Fruit fly (Drosophila melanogaster): ENCODE data around the gene CG15760.

CG15760 gene

dm6 chrX:13625888-13626578 lies 43.5 kb upstream of the CG15760 start (continued):
- TF ChIP-seq CG18011 (GFP tag; optimal IDR thresholded peaks at IDR 0.05): no peak
- TF ChIP-seq CG7839 (tag; optimal IDR thresholded peaks at IDR 0.05): peak; percentile 4
- TF ChIP-seq Stat92E (GFP tag; optimal IDR thresholded peaks at IDR 0.05): no peak
- TF ChIP-seq CG12071 (GFP tag; optimal IDR thresholded peaks at IDR 0.05): peak; percentile 55
- no peak for TF ChIP-seq CG12236 (GFP tag; optimal IDR thresholded peaks at IDR 0.05)
- TF ChIP-seq hbn (GFP tag; IDR thresholded peaks at IDR 0.05; ENCODE audit: partially characterized antibody): no peak
- TF ChIP-seq Hmr (GFP tag; optimal IDR thresholded peaks at IDR 0.05): peak; percentile 64
- no peak for TF ChIP-seq bsh (GFP tag; optimal IDR thresholded peaks at IDR 0.05)
- TF ChIP-seq CG3281 (GFP tag; optimal IDR thresholded peaks at IDR 0.05): peak; percentile 64
- TF ChIP-seq CG8281 (tag; optimal IDR thresholded peaks at IDR 0.05): peak; percentile 7
- no peak for TF ChIP-seq Hr51 (GFP tag; optimal IDR thresholded peaks at IDR 0.05)
- no peak for TF ChIP-seq unpg (GFP tag; optimal IDR thresholded peaks at IDR 0.05)
- TF ChIP-seq CG31388 (GFP tag; optimal IDR thresholded peaks at IDR 0.05): no peak
- no peak for TF ChIP-seq CG9727 (GFP tag; optimal IDR thresholded peaks at IDR 0.05)
- peak; percentile 57 for TF ChIP-seq fd102C (GFP tag; optimal IDR thresholded peaks at IDR 0.05)
- peak; percentile 36 for TF ChIP-seq Xrp1 (GFP tag; IDR thresholded peaks at IDR 0.05)
- TF ChIP-seq nom (GFP tag; optimal IDR thresholded peaks at IDR 0.05): no peak
- peak; percentile 68 for TF ChIP-seq CG15696 (tag; optimal IDR thresholded peaks at IDR 0.05)
- TF ChIP-seq pfk (GFP tag; optimal IDR thresholded peaks at IDR 0.05): peak; percentile 23
- peak; percentile 73; the same call in 1 of the 4 replicates for TF ChIP-seq chinmo (GFP tag; IDR thresholded peaks at IDR 0.05; ENCODE audit: partially characterized antibody)
- no peak for TF ChIP-seq jigr1 (GFP tag; IDR thresholded peaks at IDR 0.05)
- TF ChIP-seq jing (GFP tag; optimal IDR thresholded peaks at IDR 0.05): no peak
- peak; percentile 14 for TF ChIP-seq dmrt11E (tag; optimal IDR thresholded peaks at IDR 0.05)
- no peak for TF ChIP-seq Mes4 (GFP tag; optimal IDR thresholded peaks at IDR 0.05)
- TF ChIP-seq ind (GFP tag; optimal IDR thresholded peaks at IDR 0.05): no peak
- no peak for TF ChIP-seq gfzf (GFP tag; optimal IDR thresholded peaks at IDR 0.05)
- no peak for TF ChIP-seq BEAF-32 (GFP tag; optimal IDR thresholded peaks at IDR 0.05)
- peak; percentile 32 for TF ChIP-seq ATbp (GFP tag; optimal IDR thresholded peaks at IDR 0.05)
- TF ChIP-seq CG17912 (GFP tag; optimal IDR thresholded peaks at IDR 0.05): no peak
- TF ChIP-seq CG4707 (GFP tag; optimal IDR thresholded peaks at IDR 0.05): no peak
- TF ChIP-seq Adf1 (GFP tag; IDR thresholded peaks at IDR 0.05): no peak
- TF ChIP-seq gt (GFP tag; IDR thresholded peaks at IDR 0.05): no peak
- peak; percentile 29 for TF ChIP-seq CG4328 (GFP tag; optimal IDR thresholded peaks at IDR 0.05)
- peak; percentile 62 for TF ChIP-seq Med (GFP tag)
- peak; percentile 3 for TF ChIP-seq MTF-1 (GFP tag; optimal IDR thresholded peaks at IDR 0.05; ENCODE audit: borderline replicate concordance)
- no peak for TF ChIP-seq CG11560 (tag; IDR thresholded peaks at IDR 0.05)
- no peak for TF ChIP-seq CG14965 (GFP tag; optimal IDR thresholded peaks at IDR 0.05; ENCODE audit: borderline replicate concordance)
- no peak for TF ChIP-seq Mad (GFP tag; optimal IDR thresholded peaks at IDR 0.05)
- TF ChIP-seq Abd-B (GFP tag; optimal IDR thresholded peaks at IDR 0.05): no peak
- TF ChIP-seq Oli (tag; optimal IDR thresholded peaks at IDR 0.05): no peak
- no peak for TF ChIP-seq gro (GFP tag; optimal IDR thresholded peaks at IDR 0.05)
- TF ChIP-seq CG1832 (GFP tag; optimal IDR thresholded peaks at IDR 0.05): no peak
- no peak for TF ChIP-seq CG1647 (GFP tag; optimal IDR thresholded peaks at IDR 0.05)
- TF ChIP-seq HHEX (GFP tag; optimal IDR thresholded peaks at IDR 0.05): peak; percentile 61
- TF ChIP-seq bab2 (GFP tag; optimal IDR thresholded peaks at IDR 0.05): no peak
- no peak for TF ChIP-seq hb (GFP tag; IDR thresholded peaks at IDR 0.05; ENCODE audit: partially characterized antibody)
- peak; percentile 71 for TF ChIP-seq CG13894 (tag; optimal IDR thresholded peaks at IDR 0.05)
